Fruit fly (Drosophila melanogaster) whole organism: Measurements from ENCODE around the gene Tep2.

Experiments
- CG8478 ChIP-seq: fragments of >200 bp; optimal IDR thresholded peaks from 2 replicates; lab custom pipeline; 2018; ENCODE audit warnings: inconsistent platforms
- psq ChIP-seq: fragments of >200 bp; optimal IDR thresholded peaks from 2 replicates; lab custom pipeline; 2017
- usp ChIP-seq: fragments of >200 bp; optimal IDR thresholded peaks from 2 replicates; lab custom pipeline; 2017; ENCODE audit warnings: missing biosample characterization, missing genetic modification characterization, mixed read lengths

DNA sequence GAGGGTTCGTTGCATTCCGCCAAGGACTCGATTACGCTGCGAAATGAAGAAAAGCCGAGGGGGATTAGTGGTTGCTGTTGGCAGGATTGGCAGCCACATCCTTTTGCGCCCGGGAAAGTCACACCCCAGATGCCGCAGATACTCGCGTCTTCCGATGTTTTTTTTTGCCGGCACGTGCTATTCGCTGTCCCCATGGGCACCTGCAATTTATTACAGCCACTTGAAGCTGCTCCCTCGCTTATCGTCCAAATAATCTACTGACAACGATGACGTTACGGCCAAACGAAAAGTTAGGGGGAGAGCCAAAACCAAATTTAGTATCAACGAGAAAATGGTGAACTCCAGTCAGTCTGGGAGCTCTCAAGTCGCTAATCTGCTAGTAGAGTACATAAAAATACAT is 24.4 kb downstream of the Tep2 start:
- TF ChIP-seq usp (GFP tag; lab: Kevin White, UChicago) (no peak), psq (no peak), CG8478 (lab: Kevin White, UChicago) (no peak)
